Fruit fly (Drosophila melanogaster) whole organism: Measurements from ENCODE around the gene pum.

ENCODE experiments used
- Dll ChIP-seq: fragments of >200 bp; optimal IDR thresholded peaks from 2 replicates; lab custom pipeline; 2017
- EcR ChIP-seq, 2 experiments: fragments of >200 bp; optimal IDR thresholded peaks; 2 replicates each; lab custom pipeline; 2017; ENCODE audit warnings: missing biosample characterization in 2 of 2, missing genetic modification characterization in 2 of 2, missing genetic modification reagents in 2 of 2
- pan ChIP-seq: fragments of >200 bp; optimal IDR thresholded peaks from 2 replicates; lab custom pipeline; 2017
- psq ChIP-seq: fragments of >200 bp; optimal IDR thresholded peaks from 2 replicates; lab custom pipeline; 2017
- usp ChIP-seq: fragments of >200 bp; optimal IDR thresholded peaks from 2 replicates; lab custom pipeline; 2017; ENCODE audit warnings: missing biosample characterization, missing genetic modification characterization, mixed read lengths

DNA sequence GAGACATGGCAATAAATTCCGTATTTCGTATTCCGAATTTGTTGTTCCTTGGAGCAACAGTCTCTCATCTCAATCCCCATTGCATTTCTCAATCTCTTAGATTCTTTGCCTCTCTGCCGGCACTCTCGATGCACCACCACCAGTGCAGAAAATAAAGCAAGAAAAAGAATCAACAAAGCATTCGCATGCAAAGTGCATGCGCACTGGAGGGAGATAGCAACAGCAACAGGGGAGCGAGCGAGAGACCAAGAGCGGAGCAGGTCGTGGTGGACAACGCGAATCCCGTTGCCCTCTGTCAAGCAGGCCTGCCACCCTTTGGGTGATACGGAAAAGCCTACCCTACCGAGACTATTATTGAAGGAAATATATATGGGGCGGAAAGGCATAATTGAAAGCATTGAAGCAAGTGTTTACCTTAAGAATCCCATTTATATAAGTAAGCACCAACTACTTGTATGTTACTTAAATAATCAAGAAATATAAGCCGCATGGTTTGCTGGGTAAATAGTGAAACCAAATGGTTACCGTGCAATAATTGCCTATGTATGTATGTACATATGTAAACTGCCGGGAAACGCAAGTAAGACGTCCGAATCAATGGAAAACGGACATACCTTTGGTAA lies 181.0 kb downstream of the pum start:
- no peak for TF ChIP-seq usp (GFP tag; lab: Kevin White, UChicago)
- TF ChIP-seq EcR (GFP tag; optimal IDR thresholded peaks at IDR 0.05; lab: Kevin White, UChicago) = no peak
- no peak for TF ChIP-seq pan (lab: Kevin White, UChicago)
- TF ChIP-seq Dll (lab: Kevin White, UChicago) = peak; percentile 75
- no peak for TF ChIP-seq psq (lab: Kevin White, UChicago)
